Worm (Caenorhabditis elegans): ENCODE measurements around the gene F08F8.7.

The F08F8.7 gene

ce11 chrIII:7387359-7387758 is 40.4 kb upstream of the F08F8.7 start (continued):
- TF ChIP-seq ceh-100 (GFP tag; IDR thresholded peaks at IDR 0.05), result no peak
- 0 out of 2 replicates have a peak, but pooled peaks have one; percentile 28 for TF ChIP-seq nfyb-1 (GFP tag; IDR thresholded peaks at IDR 0.05)
- no peak for TF ChIP-seq ceh-79 (tag; optimal IDR thresholded peaks at IDR 0.05)
- no peak for TF ChIP-seq unc-62 (GFP tag; optimal IDR thresholded peaks at IDR 0.05)

ce11 chrIII:7386539-7386938 is 39.6 kb upstream of the F08F8.7 start:
- TF ChIP-seq ceh-100 (GFP tag; IDR thresholded peaks at IDR 0.05), result 0 out of 2 replicates have a peak, but pooled peaks have one; percentile 23
- peak; percentile 37 for TF ChIP-seq tbp1 (GFP tag; optimal IDR thresholded peaks at IDR 0.05)
- TF ChIP-seq mcd-1 (GFP tag; IDR thresholded peaks at IDR 0.05), result peak; percentile 64

- TF ChIP-seq athp-1 (tag; optimal IDR thresholded peaks at IDR 0.05), result no peak
- TF ChIP-seq hlh-26 (GFP tag; conservative IDR thresholded peaks at IDR 0.05), result no peak
- no peak for TF ChIP-seq Y95B8A.8 (GFP tag; IDR thresholded peaks at IDR 0.05)
- no peak for TF ChIP-seq chd-7 (tag; optimal IDR thresholded peaks at IDR 0.05)
- no peak for TF ChIP-seq sea-2 (GFP tag; IDR thresholded peaks at IDR 0.05)
- no peak for TF ChIP-seq him-1 (tag; optimal IDR thresholded peaks at IDR 0.05)
- no peak for TF ChIP-seq lin-54 (GFP tag; optimal IDR thresholded peaks at IDR 0.05)
These were observed 39.0 kb upstream of the F08F8.7 start, which contains the start of gene trd-1 for ce11 chrIII:7385929-7386328. Gene trd-1 (plus strand): TSS chrIII:7386229.

ce11 chrIII:7383733-7384132 is 36.8 kb upstream of the F08F8.7 start, which contains the start of gene tbp-1:
Gene tbp-1 (plus strand): TSS chrIII:7384033.
- TF ChIP-seq ceh-79 (tag; optimal IDR thresholded peaks at IDR 0.05), result no peak
- no peak for TF ChIP-seq B0336.3 (GFP tag; IDR thresholded peaks at IDR 0.05)
- TF ChIP-seq snpc-1.3 (tag; optimal IDR thresholded peaks at IDR 0.05; ENCODE audit: insufficient read depth), result no peak
- TF ChIP-seq tbp1 (GFP tag; optimal IDR thresholded peaks at IDR 0.05), result peak; percentile 58

ce11 chrIII:7381546-7382171 is 34.7 kb upstream of the F08F8.7 start, which contains the start of the genes hmg-4 and T20B12.3:
Gene hmg-4 (minus strand): TSS chrIII:7381596.
Gene T20B12.3 (plus strand): TSS chrIII:7382115.
- TF ChIP-seq somi-1 (GFP tag; optimal IDR thresholded peaks at IDR 0.05) (no peak), Y95B8A.8 (GFP tag; IDR thresholded peaks at IDR 0.05) (0 out of 2 replicates have a peak, but pooled peaks have one; percentile 54), F55B11.4 (tag; optimal IDR thresholded peaks at IDR 0.05; ENCODE audit: borderline replicate concordance, insufficient read depth) (no peak), F57C9.4 (tag; optimal IDR thresholded peaks at IDR 0.05) (no peak), F22D6.2 (tag; optimal IDR thresholded peaks at IDR 0.05) (no peak), snpc-1.1 (tag; optimal IDR thresholded peaks at IDR 0.05; ENCODE audit: insufficient read depth) (peak; percentile 4), ets-4 (GFP tag; optimal IDR thresholded peaks at IDR 0.05) (no peak), ZK185.1 (tag; optimal IDR thresholded peaks at IDR 0.05; ENCODE audit: poor library complexity, severe bottlenecking) (no peak), F10E7.11 (tag; optimal IDR thresholded peaks at IDR 0.05) (no peak), let-526 (GFP tag; IDR thresholded peaks at IDR 0.05) (no peak), nhr-90 (tag; optimal IDR thresholded peaks at IDR 0.05) (no peak), lir-1 (GFP tag; conservative IDR thresholded peaks at IDR 0.05) (no peak), Y79H2A.3 (GFP tag; conservative IDR thresholded peaks at IDR 0.05) (no peak), ceh-58 (GFP tag; IDR thresholded peaks at IDR 0.05) (no peak), bed-2 (GFP tag; IDR thresholded peaks at IDR 0.05) (no peak), lag-1 (GFP tag; IDR thresholded peaks at IDR 0.05) (no peak), attf-5 (GFP tag; optimal IDR thresholded peaks at IDR 0.05) (no peak), Y67H2A.10 (GFP tag; conservative IDR thresholded peaks at IDR 0.05) (no peak), lsy-27 (tag; optimal IDR thresholded peaks at IDR 0.05; ENCODE audit: borderline replicate concordance, insufficient read depth) (no peak), hmg-1.2 (GFP tag; IDR thresholded peaks at IDR 0.05) (peak; percentile 52; the same call in 1 of the 2 replicates), ztf-26 (tag; optimal IDR thresholded peaks at IDR 0.05) (no peak), sptf-2 (GFP tag; optimal IDR thresholded peaks at IDR 0.05) (no peak), ccch-3 (GFP tag; optimal IDR thresholded peaks at IDR 0.05) (no peak), nhr-80 (tag; optimal IDR thresholded peaks at IDR 0.05) (no peak), ztf-25 (GFP tag; IDR thresholded peaks at IDR 0.05) (no peak), zim-3 (tag; optimal IDR thresholded peaks at IDR 0.05) (no peak), mxl-1 (tag; optimal IDR thresholded peaks at IDR 0.05) (no peak)

Data from whole organism, young adult.